Fruit fly (Drosophila melanogaster) whole organism, wandering third instar larva: ENCODE results near the gene Lsd-1.

Source experiments
- Dfd ChIP-seq: fragments of >200 bp; optimal IDR thresholded peaks from 2 replicates; lab custom pipeline; 2017; ENCODE audit warnings: missing biosample characterization, missing genetic modification characterization
- Hr78 ChIP-seq: fragments of >200 bp; optimal IDR thresholded peaks from 2 replicates; lab custom pipeline; 2017; ENCODE audit warnings: missing biosample characterization, missing genetic modification characterization
- brk ChIP-seq: fragments of 200-800 bp; sonication (Bioruptor generic); optimal IDR thresholded peaks from 2 replicates; lab custom pipeline; 2016; ENCODE audit warnings: missing biosample characterization, mild to moderate bottlenecking, missing genetic modification characterization
- woc ChIP-seq: sonication (Bioruptor generic); optimal IDR thresholded peaks from 2 replicates; lab custom pipeline; 2016; ENCODE audit warnings: missing biosample characterization, mild to moderate bottlenecking, missing genetic modification characterization

- no peak for TF ChIP-seq Dfd
- no peak for TF ChIP-seq brk (GFP tag; lab: Kevin White, UChicago)
- TF ChIP-seq Hr78 = no peak
- TF ChIP-seq woc (GFP tag; lab: Kevin White, UChicago) = no peak
Measured at dm6 chr3R:23787632-23787960, 23.9 kb downstream of the Lsd-1 start.
